Worm (Caenorhabditis elegans): ENCODE results near the gene nspc-3.
A peak's percentile ranks its signal among the peaks of the same experiment; 100 is the strongest.

nspc-3 gene

DNA sequence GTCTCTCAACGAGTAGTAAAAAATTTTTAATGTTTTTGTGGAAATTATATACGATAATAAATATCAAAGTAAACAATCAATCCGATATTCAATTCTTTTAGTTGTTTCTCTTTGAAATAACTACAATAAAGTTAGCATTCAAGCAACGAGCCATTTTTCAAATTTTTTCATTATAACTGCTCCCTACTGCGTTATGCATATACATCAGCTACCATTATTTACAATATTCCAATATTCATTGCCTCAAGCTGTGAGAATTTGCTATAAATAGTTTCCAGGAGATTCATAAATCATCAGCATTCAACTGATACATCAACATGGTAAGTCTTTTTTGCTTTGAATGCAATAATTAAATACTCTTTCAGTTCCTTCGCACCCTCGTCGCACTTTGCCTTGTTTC lies at the start of gene nspc-3:
Gene nspc-3, plus strand, starts transcription at position 301 of the 400 bp plus-strand sequence.
- TF ChIP-seq ceh-28 (tag; optimal IDR thresholded peaks at IDR 0.05): no peak
- no peak for TF ChIP-seq elt-1 (tag; optimal IDR thresholded peaks at IDR 0.05)
- no peak for TF ChIP-seq ztf-4 (tag; optimal IDR thresholded peaks at IDR 0.05)
- TF ChIP-seq snpc-4 (tag; optimal IDR thresholded peaks at IDR 0.05): no peak

DNA sequence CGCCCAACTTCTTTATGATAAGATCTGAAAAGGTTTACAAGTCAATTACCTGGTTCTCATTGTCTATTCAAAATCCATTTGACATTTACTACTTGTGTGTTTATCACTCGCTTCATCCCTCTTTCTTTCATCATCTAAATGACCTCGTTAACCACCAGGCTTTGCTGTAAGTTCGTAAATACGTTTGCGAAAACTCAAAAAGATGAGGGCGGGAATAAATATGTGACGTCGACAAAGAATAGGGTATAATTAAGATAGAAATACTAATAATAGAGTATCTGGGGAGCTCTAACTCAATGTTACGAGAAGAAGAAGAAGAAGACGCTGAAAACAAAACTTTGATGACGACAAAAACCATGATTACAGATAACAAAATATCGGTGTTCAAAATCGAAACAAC lies 47.5 kb upstream of the nspc-3 start:
- TF ChIP-seq fos-1 (tag; optimal IDR thresholded peaks at IDR 0.05): no peak
- no peak for TF ChIP-seq fkh-10 (GFP tag; optimal IDR thresholded peaks at IDR 0.05)
- TF ChIP-seq nhr-28 (tag; optimal IDR thresholded peaks at IDR 0.05): no peak
- no peak for TF ChIP-seq ceh-9 (tag; optimal IDR thresholded peaks at IDR 0.05)
- no peak for TF ChIP-seq ceh-16 (tag; optimal IDR thresholded peaks at IDR 0.05)
- TF ChIP-seq egl-27 (tag; optimal IDR thresholded peaks at IDR 0.05): no peak
- no peak for TF ChIP-seq egl-5 (tag; optimal IDR thresholded peaks at IDR 0.05)
- TF ChIP-seq sea-2 (GFP tag; optimal IDR thresholded peaks at IDR 0.05): no peak
- TF ChIP-seq snpc-4 (tag; optimal IDR thresholded peaks at IDR 0.05): no peak

DNA sequence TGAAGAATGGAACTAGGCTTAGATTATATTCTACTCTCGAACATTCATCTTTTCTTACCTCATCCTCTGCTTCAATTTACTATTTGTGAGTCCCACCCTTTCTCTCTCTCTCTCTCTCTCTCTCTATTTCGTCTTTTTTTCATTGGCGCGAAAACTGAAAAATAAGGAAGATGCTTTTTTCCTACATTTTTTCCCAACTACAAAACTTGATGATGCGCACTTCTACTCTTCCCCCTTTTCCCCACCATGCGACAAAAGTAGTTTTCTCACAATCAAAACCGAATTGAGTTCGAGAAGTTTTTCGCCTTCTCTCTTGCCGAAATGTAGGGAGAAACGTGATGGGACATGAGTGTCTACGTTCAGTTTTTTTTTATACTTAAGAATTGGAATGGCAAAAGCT lies 47.0 kb upstream of the nspc-3 start:
- no peak for TF ChIP-seq nhr-43 (tag; optimal IDR thresholded peaks at IDR 0.05; ENCODE audit: poor library complexity, severe bottlenecking)
- TF ChIP-seq nfya-1 (tag; optimal IDR thresholded peaks at IDR 0.05; ENCODE audit: insufficient read depth): peak; percentile 1
- TF ChIP-seq fkh-10 (GFP tag; optimal IDR thresholded peaks at IDR 0.05): peak; percentile 79

DNA sequence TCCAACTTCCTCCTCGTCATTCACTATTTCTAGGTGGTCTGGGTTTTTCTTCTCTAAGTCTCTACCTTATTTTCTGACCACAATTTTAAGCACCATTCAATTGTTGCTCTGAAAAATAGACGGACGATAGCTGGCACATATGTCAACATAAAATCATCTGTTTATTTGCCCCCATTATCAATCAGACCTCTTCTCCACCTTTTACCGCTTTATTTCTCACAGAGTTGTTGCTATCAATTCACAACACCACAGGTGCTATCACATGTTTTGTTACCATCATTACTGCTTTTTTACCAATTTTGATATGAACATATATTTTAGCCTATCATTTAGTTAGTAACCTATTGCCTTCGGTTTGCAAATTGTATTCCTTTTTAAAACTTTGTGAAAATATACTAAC lies 44.1 kb upstream of the nspc-3 start:
- TF ChIP-seq elt-2 (tag; optimal IDR thresholded peaks at IDR 0.05): peak; percentile 41
- TF ChIP-seq egl-5 (tag; optimal IDR thresholded peaks at IDR 0.05): no peak
- no peak for TF ChIP-seq ceh-82 (tag; optimal IDR thresholded peaks at IDR 0.05)
- peak; percentile 80 for TF ChIP-seq pha-4 (tag; optimal IDR thresholded peaks at IDR 0.05)
- TF ChIP-seq jun-1 (tag; optimal IDR thresholded peaks at IDR 0.05): peak; percentile 1
- no peak for TF ChIP-seq fkh-2 (tag; optimal IDR thresholded peaks at IDR 0.05)
- no peak for TF ChIP-seq nhr-11 (tag; optimal IDR thresholded peaks at IDR 0.05)
- TF ChIP-seq pqm-1 (tag; optimal IDR thresholded peaks at IDR 0.05): peak; percentile 17

DNA sequence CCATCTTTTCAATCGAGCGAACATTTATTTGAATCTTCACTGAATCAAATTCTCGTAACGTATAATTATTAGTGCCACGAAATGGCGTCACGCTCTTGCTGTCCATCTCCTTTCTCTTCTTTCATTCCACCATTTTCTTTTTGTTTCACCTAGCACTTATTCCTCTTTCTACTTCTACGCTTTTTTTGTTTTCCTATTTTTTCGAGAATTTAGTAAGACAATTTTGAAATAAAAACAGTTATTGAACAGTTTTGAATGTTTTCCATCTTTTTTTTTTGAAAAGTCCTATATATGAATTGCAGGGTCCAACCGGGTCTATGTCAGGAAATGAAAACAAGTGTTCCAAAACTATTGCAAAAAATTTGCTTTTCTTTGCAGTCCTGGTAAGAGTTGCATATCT lies 41.9 kb upstream of the nspc-3 start, which contains the start of gene T01B10.5:
Gene T01B10.5, plus strand, starts transcription at position 301 of the 400 bp plus-strand sequence.
- TF ChIP-seq eor-1 (tag; optimal IDR thresholded peaks at IDR 0.05): no peak
- TF ChIP-seq elt-3 (tag; optimal IDR thresholded peaks at IDR 0.05): no peak
- TF ChIP-seq nfya-1 (tag; optimal IDR thresholded peaks at IDR 0.05; ENCODE audit: insufficient read depth): no peak
- TF ChIP-seq nhr-28 (tag; optimal IDR thresholded peaks at IDR 0.05): no peak
- TF ChIP-seq hmg-11 (tag; optimal IDR thresholded peaks at IDR 0.05): no peak
- no peak for TF ChIP-seq nhr-23 (tag; optimal IDR thresholded peaks at IDR 0.05)

DNA sequence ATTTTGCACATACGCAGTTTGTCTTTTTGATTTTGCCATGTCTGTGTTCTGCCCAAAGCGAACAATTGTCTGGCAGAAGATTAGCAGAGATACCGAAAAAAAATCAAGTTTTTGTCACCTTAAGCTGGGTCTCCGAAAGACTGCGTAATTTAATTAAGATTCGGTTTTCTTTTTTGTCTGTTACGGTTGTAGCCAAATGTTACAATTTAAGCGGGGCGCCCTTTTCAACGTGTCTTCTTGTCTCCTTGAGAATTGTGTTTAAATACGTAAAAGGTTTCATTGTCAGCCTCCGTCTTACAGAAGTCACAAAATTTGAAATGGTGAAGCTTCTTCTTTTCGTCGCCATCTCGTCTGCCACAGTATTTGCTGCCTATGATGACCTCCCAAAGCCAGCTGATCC lies 37.2 kb upstream of the nspc-3 start, which contains the start of gene grd-14:
Gene grd-14, plus strand, starts transcription at position 301 of the 400 bp plus-strand sequence.
- TF ChIP-seq nhr-25 (tag; optimal IDR thresholded peaks at IDR 0.05) (peak; percentile 60), aly-2 (tag; optimal IDR thresholded peaks at IDR 0.05) (no peak)

DNA sequence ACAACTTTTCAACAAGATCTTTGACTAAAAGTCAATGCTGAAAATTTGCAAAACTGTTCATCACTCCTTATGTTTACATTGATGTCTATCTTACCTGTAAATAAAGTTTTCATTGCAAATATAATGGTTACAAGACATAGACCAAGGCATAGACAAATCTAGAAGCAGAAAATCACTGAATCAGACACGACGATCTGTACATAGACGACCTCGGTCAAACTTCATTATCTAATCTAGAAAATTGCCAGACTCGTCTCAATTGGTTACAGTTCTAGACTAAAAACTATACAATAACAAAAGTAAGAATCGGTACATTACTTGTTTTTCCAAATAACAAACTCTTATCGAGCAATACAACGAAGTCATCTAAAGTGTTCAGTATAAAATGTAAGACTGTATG lies 36.0 kb upstream of the nspc-3 start, which contains the start of gene grd-4:
Gene grd-4, plus strand, starts transcription at position 301 of the 400 bp plus-strand sequence.
- TF ChIP-seq elt-1 (tag; optimal IDR thresholded peaks at IDR 0.05) (peak; percentile 77), tbx-2 (tag; optimal IDR thresholded peaks at IDR 0.05) (no peak), nhr-25 (tag; optimal IDR thresholded peaks at IDR 0.05) (peak; percentile 49)

DNA sequence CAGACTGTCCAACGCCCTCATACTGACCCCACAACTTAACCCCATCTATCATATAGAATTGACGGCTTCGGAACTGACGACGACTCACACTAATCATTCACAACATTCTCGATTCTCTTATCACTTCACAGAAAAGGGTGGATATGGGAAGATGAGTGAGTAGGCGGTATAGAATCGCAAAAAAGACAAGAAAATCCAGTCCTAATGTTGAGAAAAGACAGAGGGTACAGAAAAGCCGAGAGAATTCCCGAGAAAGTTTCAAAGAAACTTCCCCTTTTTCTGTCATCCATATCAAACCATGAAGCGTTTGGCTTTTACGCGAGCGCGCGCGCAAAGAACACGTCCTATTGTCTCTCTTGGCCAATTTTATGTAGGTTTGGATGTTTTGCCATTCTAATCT lies 32.7 kb upstream of the nspc-3 start:
- TF ChIP-seq lin-15B (tag; optimal IDR thresholded peaks at IDR 0.05): no peak
- no peak for TF ChIP-seq nhr-67 (tag; optimal IDR thresholded peaks at IDR 0.05)
- peak; percentile 71 for TF ChIP-seq nhr-23 (tag; optimal IDR thresholded peaks at IDR 0.05)
- TF ChIP-seq nhr-25 (tag; optimal IDR thresholded peaks at IDR 0.05): peak; percentile 15
- no peak for TF ChIP-seq ztf-11 (tag; optimal IDR thresholded peaks at IDR 0.05)
- peak; percentile 60 for TF ChIP-seq nhr-43 (tag; optimal IDR thresholded peaks at IDR 0.05; ENCODE audit: poor library complexity, severe bottlenecking)
- TF ChIP-seq unc-62 (GFP tag; optimal IDR thresholded peaks at IDR 0.05): no peak
- no peak for TF ChIP-seq nhr-237 (tag; optimal IDR thresholded peaks at IDR 0.05)

All from whole organism, L3 larva.